Fruit fly (Drosophila melanogaster) whole organism, wandering third instar larva: ENCODE measurements around the gene CG11334.
A peak's percentile ranks its signal among the peaks of the same experiment; 100 is the strongest.

Source experiments
- Abd-B ChIP-seq: fragments of >200 bp; optimal IDR thresholded peaks from 2 replicates; lab custom pipeline; 2017; ENCODE audit warnings: missing biosample characterization, missing genetic modification characterization
- Dfd ChIP-seq: fragments of >200 bp; optimal IDR thresholded peaks from 2 replicates; lab custom pipeline; 2017; ENCODE audit warnings: missing biosample characterization, missing genetic modification characterization
- Hr78 ChIP-seq: fragments of >200 bp; optimal IDR thresholded peaks from 2 replicates; lab custom pipeline; 2017; ENCODE audit warnings: missing biosample characterization, missing genetic modification characterization
- Hr83 ChIP-seq: fragments of 200-300 bp; sonication (Bioruptor generic); optimal IDR thresholded peaks from 2 replicates; lab custom pipeline; 2016; ENCODE audit warnings: missing biosample characterization, mild to moderate bottlenecking, missing genetic modification characterization, moderate library complexity; ENCODE audit not compliant: poor library complexity, severe bottlenecking
- Jra ChIP-seq: sonication (Bioruptor generic); optimal IDR thresholded peaks from 2 replicates; lab custom pipeline; 2016; ENCODE audit warnings: missing biosample characterization, missing genetic modification characterization
- OdsH ChIP-seq: fragments of 200-800 bp; sonication (Bioruptor generic); optimal IDR thresholded peaks from 2 replicates; lab custom pipeline; 2016; ENCODE audit warnings: missing biosample characterization, mild to moderate bottlenecking, missing genetic modification characterization
- Rel ChIP-seq, 2 experiments: fragments of 200-800 bp; sonication (Bioruptor generic) in 1 of 2; optimal IDR thresholded peaks; 2 replicates in 1 of 2; 3 replicates in 1 of 2; lab custom pipeline; 2016 to 2019; ENCODE audit warnings: mild to moderate bottlenecking in 2 of 2, missing biosample characterization in 2 of 2, missing genetic modification characterization in 2 of 2, moderate library complexity in 1 of 2
- foxo ChIP-seq, 2 experiments: fragments of 200-800 bp; sonication (Bioruptor generic); optimal IDR thresholded peaks; 2 replicates in 1 of 2; 3 replicates in 1 of 2; lab custom pipeline; 2016 to 2017; ENCODE audit warnings: missing biosample characterization in 2 of 2, missing genetic modification characterization in 2 of 2
- lola ChIP-seq: fragments of >200 bp; optimal IDR thresholded peaks from 2 replicates; lab custom pipeline; 2017; ENCODE audit warnings: missing biosample characterization, missing genetic modification characterization
- pan ChIP-seq: fragments of >200 bp; optimal IDR thresholded peaks from 2 replicates; lab custom pipeline; 2017
- psq ChIP-seq: fragments of 200-800 bp; sonication (Bioruptor generic); optimal IDR thresholded peaks from 3 replicates; lab custom pipeline; 2017; ENCODE audit warnings: missing biosample characterization, mild to moderate bottlenecking, missing genetic modification characterization, moderate library complexity
- rgr ChIP-seq: fragments of 200-800 bp; sonication (Bioruptor generic); optimal IDR thresholded peaks from 3 replicates; lab custom pipeline; 2016; ENCODE audit warnings: missing biosample characterization, mild to moderate bottlenecking, missing genetic modification characterization
- usp ChIP-seq: fragments of >200 bp; optimal IDR thresholded peaks from 2 replicates; lab custom pipeline; 2017; ENCODE audit warnings: missing biosample characterization, missing genetic modification characterization

- TF ChIP-seq Dfd (GFP tag; lab: Kevin White, UChicago) (no peak), psq (GFP tag; lab: Kevin White, UChicago) (peak; percentile 16), pan (lab: Kevin White, UChicago) (no peak), Hr83 (GFP tag; lab: Kevin White, UChicago) (no peak), rgr (GFP tag; lab: Kevin White, UChicago) (peak; percentile 36), Rel (GFP tag; optimal IDR thresholded peaks at IDR 0.05; lab: Kevin White, UChicago) (no peak), Rel (tag; optimal IDR thresholded peaks at IDR 0.05; lab: Kevin White, UChicago) (peak; percentile 85), Hr78 (GFP tag; lab: Kevin White, UChicago) (no peak), Jra (GFP tag; lab: Kevin White, UChicago) (no peak), OdsH (GFP tag; lab: Kevin White, UChicago) (peak; percentile 26), lola (GFP tag; lab: Kevin White, UChicago) (no peak), Abd-B (no peak), foxo (GFP tag; optimal IDR thresholded peaks at IDR 0.05; lab: Kevin White, UChicago) (peak in 1 of 2 experiments; percentile 48), usp (GFP tag; lab: Kevin White, UChicago) (no peak)
Observed at dm6 chr3R:31462299-31463011, 382 bp downstream of the CG11334 start.
